Fruit fly (Drosophila melanogaster): Measurements from ENCODE around the gene Tdh.
A peak's percentile ranks its signal among the peaks of the same experiment; 100 is the strongest.

The Tdh gene

DNA sequence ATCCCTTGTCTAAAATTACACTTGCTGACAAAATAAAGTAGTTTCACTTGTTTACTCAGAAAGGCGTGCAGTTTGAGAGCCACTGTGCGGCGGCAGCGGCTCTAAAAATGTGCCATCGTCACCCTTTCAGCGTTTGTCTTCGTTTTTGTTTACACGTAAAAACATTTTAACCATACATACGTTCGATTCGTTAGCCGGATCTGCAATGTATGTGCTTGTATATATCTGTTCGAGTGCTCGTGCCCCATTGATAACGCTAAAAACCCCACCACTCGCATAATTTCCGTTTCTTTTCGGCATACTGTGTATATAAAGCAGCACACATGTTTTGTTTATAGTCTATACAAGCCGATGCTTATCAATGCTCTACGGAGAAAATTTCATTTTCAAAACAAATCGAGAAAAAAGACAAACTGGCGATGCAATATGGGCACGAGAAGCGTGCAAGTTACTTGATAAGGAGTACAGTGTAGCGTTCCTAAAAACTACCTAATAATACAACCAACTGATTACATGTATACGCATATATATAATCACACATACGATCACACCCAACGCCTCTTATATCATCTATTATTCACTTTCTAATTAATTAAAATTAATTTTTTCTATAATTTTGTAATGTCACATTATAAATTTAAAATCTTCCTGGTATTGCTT is 49.9 kb downstream of the Tdh start (continued):
- no peak for TF ChIP-seq B-H1 (GFP tag; IDR thresholded peaks at IDR 0.05)
- no peak for TF ChIP-seq wdn (GFP tag; IDR thresholded peaks at IDR 0.05)
- TF ChIP-seq MBD-R2 (GFP tag; IDR thresholded peaks at IDR 0.05) = no peak
- no peak for TF ChIP-seq cato (GFP tag; optimal IDR thresholded peaks at IDR 0.05; ENCODE audit: borderline replicate concordance)
- TF ChIP-seq sima (GFP tag; optimal IDR thresholded peaks at IDR 0.05) = no peak
- peak; percentile 31 for TF ChIP-seq gcm (GFP tag; optimal IDR thresholded peaks at IDR 0.05)
- no peak for TF ChIP-seq CG3163 (GFP tag; optimal IDR thresholded peaks at IDR 0.05)
- TF ChIP-seq CG6854 (GFP tag; optimal IDR thresholded peaks at IDR 0.05) = peak; percentile 52
- TF ChIP-seq CG12942 (GFP tag; optimal IDR thresholded peaks at IDR 0.05) = no peak
- 0 out of 2 replicates have a peak, but pooled peaks have one; percentile 10 for TF ChIP-seq CG10321 (GFP tag; IDR thresholded peaks at IDR 0.05)
- TF ChIP-seq Vsx1 (GFP tag; optimal IDR thresholded peaks at IDR 0.05) = no peak
- TF ChIP-seq Tbp (GFP tag; optimal IDR thresholded peaks at IDR 0.05) = no peak
- no peak for TF ChIP-seq Optix (GFP tag; IDR thresholded peaks at IDR 0.05)
- peak; percentile 51 for TF ChIP-seq CG4730 (GFP tag; IDR thresholded peaks at IDR 0.05)
- no peak for TF ChIP-seq CG6689 (GFP tag; IDR thresholded peaks at IDR 0.05)
- TF ChIP-seq HLHmδ (GFP tag; optimal IDR thresholded peaks at IDR 0.05) = no peak
- no peak for TF ChIP-seq CG43689 (GFP tag; IDR thresholded peaks at IDR 0.05)
- no peak for TF ChIP-seq CG3838 (GFP tag; optimal IDR thresholded peaks at IDR 0.05)
- TF ChIP-seq ham (GFP tag; IDR thresholded peaks at IDR 0.05) = no peak
- no peak for TF ChIP-seq ERR (GFP tag; optimal IDR thresholded peaks at IDR 0.05)
- TF ChIP-seq Xbp1 (GFP tag; optimal IDR thresholded peaks at IDR 0.05) = peak; percentile 38
- TF ChIP-seq so (GFP tag; IDR thresholded peaks at IDR 0.05) = 0 out of 3 replicates have a peak, but pooled peaks have one; percentile 6
- TF ChIP-seq dysf (GFP tag; IDR thresholded peaks at IDR 0.05) = peak; percentile 65; the same call in 2 of the 3 replicates
- TF ChIP-seq gt (GFP tag; IDR thresholded peaks at IDR 0.05) = no peak
- no peak for TF ChIP-seq Lim3 (GFP tag; IDR thresholded peaks at IDR 0.05)
- TF ChIP-seq CG9609 (GFP tag; optimal IDR thresholded peaks at IDR 0.05) = no peak
- TF ChIP-seq CG10274 (GFP tag; optimal IDR thresholded peaks at IDR 0.05) = no peak
- peak; percentile 61 for TF ChIP-seq CG13424 (tag; optimal IDR thresholded peaks at IDR 0.05)
- no peak for TF ChIP-seq gsb (GFP tag; IDR thresholded peaks at IDR 0.05)
- TF ChIP-seq Atf6 (GFP tag; IDR thresholded peaks at IDR 0.05) = 0 out of 2 replicates have a peak, but pooled peaks have one; percentile 28
- peak in 1 of 2 experiments; percentile 72 for TF ChIP-seq eve (GFP tag; optimal IDR thresholded peaks at IDR 0.05)
- peak; percentile 12 for TF ChIP-seq CG9817 (tag; optimal IDR thresholded peaks at IDR 0.05)
- TF ChIP-seq z (GFP tag; IDR thresholded peaks at IDR 0.05) = 0 out of 3 replicates have a peak, but pooled peaks have one; percentile 11
- peak; percentile 20 for TF ChIP-seq CG13296 (GFP tag; optimal IDR thresholded peaks at IDR 0.05)
- no peak for TF ChIP-seq CG15479 (GFP tag; optimal IDR thresholded peaks at IDR 0.05)
- TF ChIP-seq CG4404 (GFP tag; IDR thresholded peaks at IDR 0.05) = 0 out of 2 replicates have a peak, but pooled peaks have one; percentile 34
- TF ChIP-seq ttk (GFP tag; IDR thresholded peaks at IDR 0.05) = peak; percentile 45; the same call in 1 of the 2 replicates
- no peak for TF ChIP-seq ewg (GFP tag; optimal IDR thresholded peaks at IDR 0.05)
- no peak for TF ChIP-seq Nf-YC (tag; optimal IDR thresholded peaks at IDR 0.05)
- no peak for TF ChIP-seq CG10565 (GFP tag; optimal IDR thresholded peaks at IDR 0.05)
- TF ChIP-seq jing (GFP tag; optimal IDR thresholded peaks at IDR 0.05) = no peak
- peak; percentile 57 for TF ChIP-seq CG32772 (GFP tag; IDR thresholded peaks at IDR 0.05)
- peak; percentile 61 for TF ChIP-seq CG8924 (tag; optimal IDR thresholded peaks at IDR 0.05)
- peak in 1 of 3 experiments; percentile 32 for TF ChIP-seq Stat92E (GFP tag; optimal IDR thresholded peaks at IDR 0.05)
- TF ChIP-seq onecut (GFP tag; IDR thresholded peaks at IDR 0.05) = no peak; the same call in 1 of the 2 replicates
- TF ChIP-seq CrebB (tag; optimal IDR thresholded peaks at IDR 0.05) = peak; percentile 36
- no peak for TF ChIP-seq h (optimal IDR thresholded peaks at IDR 0.05)
- TF ChIP-seq CG16813 (GFP tag; IDR thresholded peaks at IDR 0.05; ENCODE audit: partially characterized antibody) = no peak
- 0 out of 2 replicates have a peak, but pooled peaks have one; percentile 37 for TF ChIP-seq ato (GFP tag; IDR thresholded peaks at IDR 0.05; ENCODE audit: partially characterized antibody)
- peak; percentile 33 for TF ChIP-seq cg (GFP tag; optimal IDR thresholded peaks at IDR 0.05)
- TF ChIP-seq yki (optimal IDR thresholded peaks at IDR 0.05) = no peak
